Fruit fly (Drosophila melanogaster): ENCODE measurements around the gene Tgt.

dm6 chr2L:1135495-1135894 lies 48.4 kb upstream of the Tgt start:
- no peak for TF ChIP-seq CG8478 (optimal IDR thresholded peaks at IDR 0.05)
- no peak for TF ChIP-seq CTCF (optimal IDR thresholded peaks at IDR 0.05)

Measured in S2 (cell line).